Worm (Caenorhabditis elegans): Measurements from ENCODE around the gene F37C12.10.

ce11 chrIII:7199467-7199866 is 11.3 kb upstream of the F37C12.10 start:
- TF ChIP-seq tab-1 (GFP tag; IDR thresholded peaks at IDR 0.05), result no peak
- no peak for TF ChIP-seq ztf-23 (GFP tag; IDR thresholded peaks at IDR 0.05)
- no peak for TF ChIP-seq flt-1 (GFP tag; IDR thresholded peaks at IDR 0.05)

Measured in whole organism, midembryonic.